Worm (Caenorhabditis elegans) whole organism, L2 larva: ENCODE results near the gene C06B8.2.

ENCODE experiments used
- C34F6.9 ChIP-seq: fragments of 150-350 bp; optimal IDR thresholded peaks from 2 replicates; lab custom pipeline; 2014; ENCODE audit warnings: missing biosample characterization, missing genetic modification characterization
- ama-1 ChIP-seq: fragments of 150-350 bp; optimal IDR thresholded peaks from 2 replicates; lab custom pipeline; 2018; ENCODE audit warnings: inconsistent platforms
- nhr-23 ChIP-seq: fragments of 150-350 bp; optimal IDR thresholded peaks from 2 replicates; lab custom pipeline; 2014; ENCODE audit warnings: missing biosample characterization, missing genetic modification reagents, missing genetic modification characterization
- nhr-6 ChIP-seq: fragments of 150-350 bp; optimal IDR thresholded peaks from 2 replicates; lab custom pipeline; 2014; ENCODE audit warnings: missing biosample characterization, missing genetic modification characterization
- nhr-77 ChIP-seq: fragments of 150-350 bp; optimal IDR thresholded peaks from 2 replicates; lab custom pipeline; 2014; ENCODE audit warnings: missing biosample characterization, missing genetic modification characterization
- unc-62 ChIP-seq: fragments of 150-350 bp; optimal IDR thresholded peaks from 2 replicates; lab custom pipeline; 2014; ENCODE audit warnings: missing biosample characterization, missing genetic modification reagents, missing genetic modification characterization
- ztf-11 ChIP-seq: sonication (generic microtip); optimal IDR thresholded peaks from 2 replicates; lab custom pipeline; 2017; ENCODE audit warnings: missing biosample characterization, missing genetic modification characterization

DNA sequence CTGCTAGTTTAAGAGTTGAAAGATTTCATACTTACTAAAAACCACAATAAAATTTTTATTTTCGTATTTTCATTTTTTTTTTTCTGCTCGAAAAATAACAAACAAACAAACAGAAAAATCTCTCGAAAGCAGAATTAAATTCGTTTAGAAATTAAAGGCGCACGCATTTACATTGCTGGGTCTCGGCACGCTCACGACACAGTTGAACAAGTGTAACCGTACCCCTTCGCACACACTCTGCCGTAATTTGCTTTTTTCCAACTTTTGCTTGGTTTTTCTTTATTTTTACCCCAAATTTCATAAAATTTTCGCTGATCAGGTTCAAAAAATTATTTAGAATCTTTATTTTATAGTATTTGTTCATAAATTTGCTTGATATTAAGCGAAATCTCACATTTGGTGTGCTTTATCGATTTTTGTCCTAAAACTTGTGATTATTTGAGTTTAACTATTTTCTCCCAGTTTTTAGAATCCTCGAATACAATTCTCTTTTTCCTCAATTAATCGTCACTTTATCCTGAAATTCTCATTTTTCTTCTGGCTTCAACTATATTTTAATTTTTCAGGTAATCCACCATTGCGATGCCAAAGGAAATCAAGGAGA, 33.2 kb upstream of the C06B8.2 start, which contains the start of gene rpl-38:
- TF ChIP-seq ztf-11 (tag; lab: Kevin White, UChicago) (no peak), nhr-77 (tag; lab: Kevin White, UChicago) (peak; percentile 43), ama-1 (lab: Kevin White, UChicago) (no peak), unc-62 (GFP tag; lab: Kevin White, UChicago) (no peak), nhr-23 (no peak), C34F6.9 (tag; lab: Kevin White, UChicago) (peak; percentile 83), nhr-6 (tag; lab: Kevin White, UChicago) (peak; percentile 56)
